Fruit fly (Drosophila melanogaster): ENCODE measurements around the gene RunxB.
A peak's percentile ranks its signal among the peaks of the same experiment; 100 is the strongest.
"Not testable (repeated sequence)": the region's sequence is repeated elsewhere in the genome, so short reads cannot be mapped to it uniquely, and the experiment has no call there.

The RunxB gene

DNA sequence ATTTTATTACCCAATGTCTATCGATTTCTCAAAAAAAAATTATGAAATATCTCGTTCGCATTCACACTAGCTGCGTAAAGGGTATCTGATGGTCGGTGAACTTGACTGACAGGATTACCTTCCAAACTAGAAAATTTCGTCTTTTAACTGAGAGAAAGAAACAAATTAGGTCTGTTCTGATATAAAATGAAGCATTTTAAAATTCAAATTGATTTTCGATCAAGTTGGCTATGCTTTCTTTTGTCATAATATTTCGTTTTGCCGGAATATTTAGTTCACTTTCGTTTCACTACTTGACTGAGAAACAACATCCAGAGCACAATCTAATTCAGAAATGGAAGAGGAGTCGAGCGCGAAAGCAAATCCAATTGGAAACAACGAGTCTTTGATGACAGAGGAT, 11.0 kb upstream of the RunxB start, which contains the start of gene CG42579:
TSS of gene CG42579 (plus strand) at position 301 of the 400 bp plus-strand sequence.
- TF ChIP-seq cnc (optimal IDR thresholded peaks at IDR 0.05); CG1620 (GFP tag; optimal IDR thresholded peaks at IDR 0.05); ovo (GFP tag; optimal IDR thresholded peaks at IDR 0.05): not testable (repeated sequence)

DNA sequence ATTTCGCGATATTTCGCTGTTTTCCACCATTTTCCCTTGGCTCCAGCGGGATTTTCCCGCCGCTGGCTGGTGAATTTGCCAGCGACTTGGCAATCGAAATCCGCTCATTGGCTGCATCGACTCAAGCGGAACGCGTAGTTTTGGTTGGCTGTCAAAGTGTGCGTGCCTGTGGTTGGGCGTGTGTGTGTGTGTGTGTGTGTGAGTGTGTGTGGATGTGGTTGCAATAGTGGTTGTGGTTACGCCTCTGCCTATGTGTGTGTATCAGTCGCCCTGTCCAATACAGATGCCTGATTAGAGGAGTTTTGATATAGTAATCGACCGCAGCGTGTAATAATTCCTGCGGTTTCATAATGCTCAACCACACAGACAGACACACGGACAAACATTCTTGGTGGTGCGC, 2.2 kb upstream of the RunxB start:
- TF ChIP-seq CG12768 (GFP tag; optimal IDR thresholded peaks at IDR 0.05) (no peak), pad (GFP tag; optimal IDR thresholded peaks at IDR 0.05) (no peak), tj (GFP tag; optimal IDR thresholded peaks at IDR 0.05) (no peak), toe (GFP tag; optimal IDR thresholded peaks at IDR 0.05) (no peak), CG5204 (GFP tag; optimal IDR thresholded peaks at IDR 0.05) (no peak)

DNA sequence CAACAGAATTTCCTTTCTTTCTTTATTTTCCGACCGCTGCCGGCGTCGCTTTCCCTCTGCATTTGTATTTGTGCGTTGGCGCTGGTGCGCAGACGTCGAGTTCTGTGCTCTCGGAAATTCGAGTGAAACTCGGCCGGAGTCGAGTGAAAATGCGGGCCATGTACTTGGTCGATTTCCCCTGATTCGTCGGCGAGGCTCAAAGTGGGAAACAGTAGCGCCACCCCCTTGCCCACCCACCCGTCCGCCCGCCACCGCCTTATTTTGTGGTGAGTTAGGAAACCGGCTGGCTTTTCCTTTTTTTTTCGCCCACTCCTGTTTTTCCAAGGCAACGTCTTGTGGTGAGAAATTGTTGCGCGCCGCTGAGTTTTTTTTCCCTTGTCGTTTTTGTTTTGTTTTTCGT, 21.3 kb downstream of the RunxB start:
- TF ChIP-seq Mnt (GFP tag; optimal IDR thresholded peaks at IDR 0.05) (no peak), CG33017 (tag; optimal IDR thresholded peaks at IDR 0.05) (no peak), tj (GFP tag; optimal IDR thresholded peaks at IDR 0.05) (no peak), pad (GFP tag; optimal IDR thresholded peaks at IDR 0.05) (peak; percentile 35), kay (GFP tag; ENCODE audit: borderline replicate concordance) (no peak)

DNA sequence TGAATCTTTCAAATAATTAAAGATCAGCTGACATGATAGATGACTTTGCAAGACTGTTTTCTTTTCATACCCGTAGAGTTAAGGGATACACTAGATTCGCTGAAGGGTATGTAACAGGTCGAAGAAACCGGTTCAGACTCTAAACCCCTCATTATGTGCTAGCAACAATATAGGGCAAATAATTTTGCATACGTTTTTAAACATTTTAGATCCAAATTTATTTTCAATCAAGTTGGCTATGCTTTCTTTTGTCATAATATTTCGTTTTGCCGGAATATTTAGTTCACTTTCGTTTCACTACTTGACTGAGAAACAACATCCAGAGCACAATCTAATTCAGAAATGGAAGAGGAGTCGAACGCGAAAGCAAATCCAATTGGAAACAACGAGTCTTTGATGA, 35.7 kb downstream of the RunxB start, which contains the start of gene CG42580:
TSS of gene CG42580 (plus strand) at position 301 of the 400 bp plus-strand sequence.
- not testable (repeated sequence) for TF ChIP-seq CG7045 (GFP tag; optimal IDR thresholded peaks at IDR 0.05); CG33017 (tag; optimal IDR thresholded peaks at IDR 0.05); CG1620 (GFP tag; optimal IDR thresholded peaks at IDR 0.05)

dm6 chrX:20582821-20583607, 44.7 kb downstream of the RunxB start:
- TF ChIP-seq CG1620 (GFP tag; optimal IDR thresholded peaks at IDR 0.05) (no peak), CG11617 (GFP tag; optimal IDR thresholded peaks at IDR 0.05) (no peak), kay (GFP tag; ENCODE audit: borderline replicate concordance) (no peak), CG12768 (GFP tag; optimal IDR thresholded peaks at IDR 0.05) (no peak), ovo (GFP tag; optimal IDR thresholded peaks at IDR 0.05) (no peak), CG5204 (GFP tag; optimal IDR thresholded peaks at IDR 0.05) (no peak), CG7101 (tag; optimal IDR thresholded peaks at IDR 0.05) (no peak), CG14711 (tag; optimal IDR thresholded peaks at IDR 0.05) (no peak), CG7045 (GFP tag; optimal IDR thresholded peaks at IDR 0.05) (no peak), Crg-1 (GFP tag; optimal IDR thresholded peaks at IDR 0.05) (no peak), toe (GFP tag; optimal IDR thresholded peaks at IDR 0.05) (no peak)

dm6 chrX:20612979-20613378, 74.7 kb downstream of the RunxB start:
- TF ChIP-seq pad (GFP tag; optimal IDR thresholded peaks at IDR 0.05), result peak; percentile 54
- no peak for TF ChIP-seq cic (GFP tag; optimal IDR thresholded peaks at IDR 0.05)
- TF ChIP-seq CG14711 (tag; optimal IDR thresholded peaks at IDR 0.05), result no peak
- no peak for TF ChIP-seq tj (GFP tag; optimal IDR thresholded peaks at IDR 0.05)
- TF ChIP-seq CG7101 (tag; optimal IDR thresholded peaks at IDR 0.05), result no peak
- TF ChIP-seq CG5204 (GFP tag; optimal IDR thresholded peaks at IDR 0.05), result no peak
